Worm (Caenorhabditis elegans) whole organism, midembryonic: Measurements from ENCODE around the gene mfsd-10.

ENCODE experiments used
- klf-2 ChIP-seq: fragments of 200-800 bp; sonication (Bioruptor generic); conservative IDR thresholded peaks from 2 replicates; pipeline ENCODE4 v1.3.6; 2022; ENCODE audit warnings: missing genetic modification reagents, missing genetic modification characterization, missing compliant biosample characterization
- ztf-23 ChIP-seq: fragments of 200-800 bp; sonication (Bioruptor generic); IDR thresholded peaks from 2 replicates; pipeline ENCODE4 v1.3.6; 2022; ENCODE audit warnings: missing genetic modification reagents, missing genetic modification characterization, missing compliant biosample characterization

ce11 chrX:17318284-17318683, 50.2 kb downstream of the mfsd-10 start, which contains the start of gene ptr-5:
- TF ChIP-seq ztf-23 (no peak), klf-2 (GFP tag; lab: Robert Waterston, UW) (no peak)
